Worm (Caenorhabditis elegans) whole organism, L3 larva: ENCODE results near the gene srh-129.

Source experiments
- R02D3.7 ChIP-seq: fragments of 150-350 bp; optimal IDR thresholded peaks from 2 replicates; lab custom pipeline; 2014; ENCODE audit warnings: missing biosample characterization, missing genetic modification characterization
- ZK546.5 ChIP-seq: sonication (generic microtip); optimal IDR thresholded peaks from 2 replicates; lab custom pipeline; 2017; ENCODE audit warnings: missing biosample characterization, missing genetic modification characterization
- ama-1 ChIP-seq: fragments of 150-350 bp; optimal IDR thresholded peaks from 2 replicates; lab custom pipeline; 2018
- ceh-9 ChIP-seq: sonication (generic microtip); optimal IDR thresholded peaks from 2 replicates; lab custom pipeline; 2018; ENCODE audit warnings: missing biosample characterization, missing genetic modification characterization
- daf-12 ChIP-seq: fragments of 150-350 bp; optimal IDR thresholded peaks from 2 replicates; lab custom pipeline; 2014; ENCODE audit warnings: missing biosample characterization, missing genetic modification reagents, missing genetic modification characterization
- egl-27 ChIP-seq: sonication (generic microtip); optimal IDR thresholded peaks from 4 replicates; lab custom pipeline; 2017; ENCODE audit warnings: missing biosample characterization, missing genetic modification reagents, missing genetic modification characterization
- elt-1 ChIP-seq: fragments of 150-350 bp; optimal IDR thresholded peaks from 2 replicates; lab custom pipeline; 2014; ENCODE audit warnings: missing biosample characterization, missing genetic modification characterization
- elt-2 ChIP-seq: sonication (generic microtip); optimal IDR thresholded peaks from 2 replicates; lab custom pipeline; 2016; ENCODE audit warnings: missing genetic modification reagents, mild to moderate bottlenecking, missing genetic modification characterization, missing compliant biosample characterization
- elt-3 ChIP-seq, 3 experiments: fragments of 150-350 bp in 1 of 3; sonication (generic microtip) in 2 of 3; optimal IDR thresholded peaks; 2 replicates in 2 of 3; 4 replicates in 1 of 3; lab custom pipeline; 2014 to 2017; ENCODE audit warnings: missing biosample characterization in 3 of 3, missing genetic modification characterization in 3 of 3
- eor-1 ChIP-seq, 2 experiments: fragments of 150-350 bp; optimal IDR thresholded peaks; 2 replicates each; lab custom pipeline; 2014 to 2018; ENCODE audit warnings: missing biosample characterization in 2 of 2, missing genetic modification characterization in 2 of 2
- fkh-2 ChIP-seq: fragments of 150-350 bp; optimal IDR thresholded peaks from 2 replicates; lab custom pipeline; 2014; ENCODE audit warnings: missing biosample characterization, missing genetic modification reagents, missing genetic modification characterization
- fos-1 ChIP-seq: fragments of 150-350 bp; optimal IDR thresholded peaks from 2 replicates; lab custom pipeline; 2014; ENCODE audit warnings: missing biosample characterization, missing genetic modification characterization
- hmg-11 ChIP-seq: sonication (generic microtip); optimal IDR thresholded peaks from 2 replicates; lab custom pipeline; 2016; ENCODE audit warnings: missing genetic modification characterization, missing compliant biosample characterization
- jun-1 ChIP-seq: fragments of 150-350 bp; optimal IDR thresholded peaks from 2 replicates; lab custom pipeline; 2014; ENCODE audit warnings: missing biosample characterization, missing genetic modification reagents, missing genetic modification characterization
- lin-15B ChIP-seq: fragments of 150-350 bp; optimal IDR thresholded peaks from 2 replicates; lab custom pipeline; 2014; ENCODE audit warnings: missing biosample characterization, missing genetic modification characterization
- lin-39 ChIP-seq: fragments of 150-350 bp; optimal IDR thresholded peaks from 2 replicates; lab custom pipeline; 2018; ENCODE audit warnings: missing biosample characterization, missing genetic modification reagents, missing genetic modification characterization
- lsy-12 ChIP-seq: sonication (generic microtip); optimal IDR thresholded peaks from 2 replicates; lab custom pipeline; 2016; ENCODE audit warnings: mild to moderate bottlenecking, missing genetic modification characterization, missing compliant biosample characterization
- mdl-1 ChIP-seq: fragments of 150-350 bp; optimal IDR thresholded peaks from 2 replicates; lab custom pipeline; 2014; ENCODE audit warnings: missing biosample characterization, missing genetic modification characterization
- mml-1 ChIP-seq: fragments of 150-350 bp; sonication (generic microtip); optimal IDR thresholded peaks from 3 replicates; lab custom pipeline; 2014; ENCODE audit warnings: missing biosample characterization, missing genetic modification characterization
- nfya-1 ChIP-seq: sonication (generic microtip); optimal IDR thresholded peaks from 2 replicates; lab custom pipeline; 2017; ENCODE audit warnings: missing genetic modification characterization, mild to moderate bottlenecking, missing compliant biosample characterization, antibody characterized with exemption, moderate library complexity; ENCODE audit not compliant: insufficient read depth
- nhr-11 ChIP-seq: fragments of 150-350 bp; optimal IDR thresholded peaks from 2 replicates; lab custom pipeline; 2014; ENCODE audit warnings: missing biosample characterization, missing genetic modification characterization
- nhr-237 ChIP-seq: fragments of 150-350 bp; optimal IDR thresholded peaks from 2 replicates; lab custom pipeline; 2014; ENCODE audit warnings: missing biosample characterization, missing genetic modification characterization
- nhr-43 ChIP-seq: sonication (generic microtip); optimal IDR thresholded peaks from 2 replicates; lab custom pipeline; 2016; ENCODE audit warnings: mild to moderate bottlenecking, missing genetic modification characterization, missing compliant biosample characterization; ENCODE audit not compliant: poor library complexity, severe bottlenecking
- nhr-76 ChIP-seq: fragments of 150-350 bp; sonication (generic microtip); optimal IDR thresholded peaks from 5 replicates; lab custom pipeline; 2014; ENCODE audit warnings: missing biosample characterization, missing genetic modification characterization
- nhr-77 ChIP-seq: fragments of 150-350 bp; optimal IDR thresholded peaks from 2 replicates; lab custom pipeline; 2014; ENCODE audit warnings: missing biosample characterization, missing genetic modification characterization
- pqm-1 ChIP-seq: fragments of 150-350 bp; optimal IDR thresholded peaks from 2 replicates; lab custom pipeline; 2017; ENCODE audit warnings: missing biosample characterization, missing genetic modification characterization, inconsistent platforms
- sea-2 ChIP-seq: fragments of 150-350 bp; sonication (generic microtip); optimal IDR thresholded peaks from 4 replicates; lab custom pipeline; 2014; ENCODE audit warnings: missing biosample characterization, missing genetic modification reagents, missing genetic modification characterization
- skn-1 ChIP-seq: fragments of 150-350 bp; optimal IDR thresholded peaks from 2 replicates; lab custom pipeline; 2014; ENCODE audit warnings: missing biosample characterization, missing genetic modification characterization
- tbx-2 ChIP-seq: sonication (generic microtip); optimal IDR thresholded peaks from 2 replicates; lab custom pipeline; 2016; ENCODE audit warnings: mild to moderate bottlenecking, missing genetic modification characterization, missing compliant biosample characterization
- unc-39 ChIP-seq: sonication (generic microtip); optimal IDR thresholded peaks from 4 replicates; lab custom pipeline; 2017; ENCODE audit warnings: missing biosample characterization, missing genetic modification characterization
- unc-62 ChIP-seq: fragments of 150-350 bp; sonication (generic microtip); optimal IDR thresholded peaks from 4 replicates; lab custom pipeline; 2014; ENCODE audit warnings: missing biosample characterization, missing genetic modification reagents, missing genetic modification characterization
- zag-1 ChIP-seq: fragments of 150-350 bp; optimal IDR thresholded peaks from 2 replicates; lab custom pipeline; 2014; ENCODE audit warnings: missing biosample characterization, missing genetic modification characterization
- ztf-11 ChIP-seq: fragments of 150-350 bp; optimal IDR thresholded peaks from 2 replicates; lab custom pipeline; 2014; ENCODE audit warnings: missing biosample characterization, missing genetic modification characterization
- ztf-4 ChIP-seq: fragments of 150-350 bp; optimal IDR thresholded peaks from 2 replicates; lab custom pipeline; 2014; ENCODE audit warnings: missing biosample characterization, missing genetic modification characterization

Gene srh-129

DNA sequence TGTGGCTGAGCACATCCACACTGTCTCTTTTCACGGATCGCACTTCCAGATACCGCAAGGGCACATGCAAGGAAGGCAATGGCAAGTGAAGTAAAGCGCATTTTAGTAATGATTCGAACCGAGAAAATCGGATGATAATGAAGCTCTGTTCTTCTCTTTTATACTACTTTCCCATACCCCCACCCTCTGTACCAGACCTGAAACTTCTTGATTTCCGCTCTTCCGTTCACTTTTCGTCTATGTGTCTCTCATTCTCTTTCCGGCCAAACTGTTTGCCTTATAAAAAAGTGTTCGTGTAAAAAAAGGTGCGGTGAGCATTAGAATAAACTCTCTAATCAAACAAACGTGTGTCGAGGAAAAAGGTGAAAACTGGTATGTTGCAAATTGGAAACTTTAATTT lies 18.1 kb upstream of the srh-129 start, which contains the start of gene abu-6:
TSS of gene abu-6 (minus strand) at position 101 of the 400 bp plus-strand sequence.
- TF ChIP-seq nhr-11 (tag; lab: Kevin White, UChicago) = no peak
- TF ChIP-seq nhr-43 (tag; lab: Kevin White, UChicago) = no peak
- no peak for TF ChIP-seq ZK546.5 (tag; lab: Kevin White, UChicago)
- TF ChIP-seq elt-3 (tag; optimal IDR thresholded peaks at IDR 0.05; lab: Kevin White, UChicago) = no peak
- TF ChIP-seq daf-12 (tag; lab: Kevin White, UChicago) = no peak
- TF ChIP-seq unc-62 (GFP tag; lab: Kevin White, UChicago) = no peak
- no peak for TF ChIP-seq ceh-9 (tag; lab: Kevin White, UChicago)
- TF ChIP-seq nfya-1 (tag; lab: Kevin White, UChicago) = no peak

DNA sequence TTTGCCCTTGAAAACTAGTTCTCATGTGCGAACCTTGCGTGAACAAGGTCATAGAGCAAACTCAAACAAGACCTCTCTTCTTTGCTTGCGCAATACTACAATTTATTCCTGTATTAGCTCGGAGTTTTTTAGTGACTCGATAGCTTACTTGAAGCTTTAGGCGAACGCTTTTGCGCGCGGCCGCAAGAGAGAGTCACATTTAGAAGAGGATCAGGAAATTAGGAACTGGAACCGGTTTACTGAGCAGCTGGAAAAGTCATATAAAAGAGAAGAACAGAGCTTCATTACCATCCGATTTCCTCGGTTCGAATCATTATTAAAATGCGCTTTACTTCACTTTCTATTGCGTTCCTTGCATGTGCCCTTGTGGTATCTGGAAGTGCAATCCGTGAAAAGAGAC lies 14.6 kb upstream of the srh-129 start, which contains the start of gene abu-15:
TSS of gene abu-15 (plus strand) at position 301 of the 400 bp plus-strand sequence.
- TF ChIP-seq ceh-9 (tag; lab: Kevin White, UChicago) (no peak), sea-2 (GFP tag; lab: Kevin White, UChicago) (no peak), elt-2 (tag; lab: Kevin White, UChicago) (no peak), nhr-77 (tag; lab: Kevin White, UChicago) (no peak), nhr-43 (tag; lab: Kevin White, UChicago) (no peak), nhr-11 (tag; lab: Kevin White, UChicago) (no peak), pqm-1 (tag; lab: Kevin White, UChicago) (no peak), eor-1 (tag; optimal IDR thresholded peaks at IDR 0.05; lab: Kevin White, UChicago) (no peak), jun-1 (tag; lab: Kevin White, UChicago) (no peak), fos-1 (no peak), ztf-11 (tag; lab: Kevin White, UChicago) (no peak), unc-62 (GFP tag; lab: Kevin White, UChicago) (no peak), ztf-4 (tag; lab: Kevin White, UChicago) (no peak), zag-1 (tag; lab: Kevin White, UChicago) (no peak), egl-27 (tag; lab: Kevin White, UChicago) (no peak)

DNA sequence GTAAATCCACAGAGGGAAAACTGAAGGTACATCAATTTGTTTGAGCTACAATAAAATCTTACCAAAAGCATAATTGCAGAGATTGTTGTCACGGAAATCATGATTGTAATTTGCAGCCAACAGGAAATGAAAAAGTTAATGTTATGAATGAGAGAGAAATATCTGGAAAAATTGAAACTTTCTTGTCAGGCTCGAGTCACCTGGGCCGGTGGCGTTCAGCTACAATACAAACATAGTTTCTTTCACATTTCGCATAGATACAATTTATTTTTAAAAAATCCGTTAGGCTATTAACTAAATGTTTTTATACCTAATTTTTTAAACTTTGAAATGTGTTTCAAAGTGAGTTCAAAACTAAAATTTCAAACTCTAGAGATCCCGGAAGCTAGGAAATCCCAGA lies 14.0 kb upstream of the srh-129 start, which contains the start of gene srx-39:
TSS of gene srx-39 (minus strand) at position 101 of the 400 bp plus-strand sequence.
- TF ChIP-seq ama-1 = no peak
- no peak for TF ChIP-seq egl-27 (tag; lab: Kevin White, UChicago)
- TF ChIP-seq pqm-1 (tag; lab: Kevin White, UChicago) = no peak
- no peak for TF ChIP-seq hmg-11
- TF ChIP-seq tbx-2 (tag; lab: Kevin White, UChicago) = no peak
- no peak for TF ChIP-seq nhr-237 (tag; lab: Kevin White, UChicago)
- no peak for TF ChIP-seq R02D3.7 (tag; lab: Kevin White, UChicago)
- no peak for TF ChIP-seq jun-1 (tag; lab: Kevin White, UChicago)
- TF ChIP-seq skn-1 (tag; lab: Kevin White, UChicago) = no peak
- TF ChIP-seq fkh-2 (tag; lab: Kevin White, UChicago) = no peak
- no peak for TF ChIP-seq lin-39 (tag; lab: Kevin White, UChicago)
- TF ChIP-seq lsy-12 (tag; lab: Kevin White, UChicago) = no peak
- TF ChIP-seq nhr-76 (tag; lab: Kevin White, UChicago) = no peak

DNA sequence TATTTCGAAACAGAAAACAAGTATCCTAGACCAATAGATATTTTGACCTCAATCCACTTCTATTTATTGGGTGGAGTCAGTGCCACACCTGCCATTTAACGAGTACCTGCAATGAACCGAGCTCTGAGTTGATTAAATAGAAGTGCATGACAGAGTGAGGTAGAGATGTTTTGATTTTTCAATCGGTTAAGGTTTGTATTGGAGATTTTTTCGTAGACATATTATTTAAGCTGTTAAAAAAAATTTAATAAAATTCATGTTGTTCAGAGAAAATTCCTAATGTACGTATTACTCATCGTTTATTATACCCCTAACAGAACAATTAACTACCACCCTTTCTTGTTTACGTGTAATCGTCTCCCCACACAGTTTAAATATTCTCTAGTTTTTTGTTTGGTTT lies 11.8 kb upstream of the srh-129 start, which contains the start of gene srx-38:
TSS of gene srx-38 (minus strand) at position 101 of the 400 bp plus-strand sequence.
- TF ChIP-seq lin-39 (tag; lab: Kevin White, UChicago) (no peak), zag-1 (tag; lab: Kevin White, UChicago) (no peak), ceh-9 (tag; lab: Kevin White, UChicago) (no peak), lin-15B (tag; lab: Kevin White, UChicago) (no peak), mdl-1 (tag; lab: Kevin White, UChicago) (no peak), elt-1 (tag; lab: Kevin White, UChicago) (no peak)

DNA sequence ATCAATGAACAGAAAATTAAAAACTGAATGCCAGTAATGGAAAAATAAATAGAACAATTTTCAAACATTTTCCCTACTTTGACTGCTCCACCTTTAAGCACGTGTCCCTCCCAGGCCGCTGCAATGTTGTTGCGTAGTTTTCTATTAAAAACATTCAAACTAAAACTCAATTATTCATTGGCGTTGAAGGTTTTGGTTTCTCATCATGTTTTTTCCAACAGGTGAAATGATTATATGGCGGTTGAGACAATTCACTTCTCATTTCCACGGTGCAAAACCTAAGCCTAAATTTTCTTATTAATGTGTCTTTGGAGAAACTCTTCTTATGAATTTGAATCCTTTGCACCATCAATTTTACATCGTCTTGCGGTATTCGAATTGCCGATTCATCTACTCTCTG lies 7.2 kb upstream of the srh-129 start, which contains the start of gene srh-130:
TSS of gene srh-130 (plus strand) at position 301 of the 400 bp plus-strand sequence.
- TF ChIP-seq mml-1 (tag; lab: Kevin White, UChicago) (no peak), unc-39 (no peak)
